Fruit fly (Drosophila melanogaster) whole organism, pupa: ENCODE measurements around the gene rho-5.
A peak's percentile ranks its signal among the peaks of the same experiment; 100 is the strongest.

ENCODE experiments used
- CG4496 ChIP-seq: fragments of 200-800 bp; sonication (Bioruptor generic); IDR thresholded peaks from 3 replicates; pipeline ENCODE4 v1.3.6; 2022; ENCODE audit warnings: missing biosample characterization, missing genetic modification characterization
- CG8159 ChIP-seq: fragments of 200-800 bp; sonication (Bioruptor generic); optimal IDR thresholded peaks from 3 replicates; lab custom pipeline; 2018; ENCODE audit warnings: missing biosample characterization, mild to moderate bottlenecking, missing genetic modification characterization, moderate library complexity
- CG9948 ChIP-seq: fragments of 200-800 bp; sonication (Bioruptor generic); optimal IDR thresholded peaks from 2 replicates; lab custom pipeline; 2018; ENCODE audit warnings: missing biosample characterization, mild to moderate bottlenecking, missing genetic modification characterization, moderate library complexity
- D1 ChIP-seq: fragments of 200-800 bp; sonication (Bioruptor generic); optimal IDR thresholded peaks from 2 replicates; lab custom pipeline; 2018; ENCODE audit warnings: missing biosample characterization, mild to moderate bottlenecking, missing genetic modification characterization, moderate library complexity
- Ets98B ChIP-seq: fragments of 200-800 bp; sonication (Bioruptor generic); IDR thresholded peaks from 2 replicates; pipeline ENCODE4 v1.3.6; 2022; ENCODE audit warnings: missing biosample characterization, missing genetic modification characterization
- Pif1B ChIP-seq: fragments of 200-800 bp; sonication (Bioruptor generic); optimal IDR thresholded peaks from 3 replicates; lab custom pipeline; 2016; ENCODE audit warnings: missing biosample characterization, missing genetic modification characterization

DNA sequence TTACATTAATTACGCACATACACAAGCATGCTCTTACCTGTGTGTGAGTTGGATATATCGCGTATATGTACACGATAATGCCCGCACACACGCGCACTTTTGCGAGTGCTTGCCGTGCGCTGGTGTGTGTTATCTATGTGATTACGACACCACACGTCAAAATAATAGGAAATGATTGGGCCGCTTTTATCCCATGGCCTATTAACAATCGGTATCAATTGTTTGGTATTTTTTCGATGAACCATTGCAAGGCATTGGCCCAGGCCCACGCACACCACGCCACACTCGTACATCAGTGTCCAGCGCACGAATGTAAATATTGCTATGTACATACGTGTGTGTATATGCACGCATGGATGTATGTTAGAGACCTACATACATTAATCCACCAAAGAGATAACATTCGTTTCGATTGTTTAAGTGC is 38.8 kb downstream of the rho-5 start:
- TF ChIP-seq Pif1B (GFP tag; lab: Kevin White, UChicago) (peak; percentile 63), CG8159 (tag; lab: Kevin White, UChicago) (no peak), CG4496 (GFP tag; lab: Robert Waterston, UW) (no peak), D1 (tag; lab: Kevin White, UChicago) (no peak), CG9948 (tag; lab: Kevin White, UChicago) (peak; percentile 5), Ets98B (peak; percentile 64; the same call in 1 of the 2 replicates)
